Worm (Caenorhabditis elegans) whole organism, late embryonic: ENCODE data around the gene C50F4.16.

Experiments used
- C08G9.2 ChIP-seq: sonication (generic microtip); optimal IDR thresholded peaks from 2 replicates; lab custom pipeline; 2016; ENCODE audit warnings: mild to moderate bottlenecking, missing genetic modification characterization, moderate library complexity, missing compliant biosample characterization
- C38D4.7 ChIP-seq: fragments of 200-800 bp; sonication (Bioruptor generic); optimal IDR thresholded peaks from 2 replicates; lab custom pipeline; 2018; ENCODE audit warnings: mild to moderate bottlenecking, missing genetic modification characterization, moderate library complexity, missing compliant biosample characterization
- F13H6.1 ChIP-seq: sonication (generic microtip); optimal IDR thresholded peaks from 2 replicates; lab custom pipeline; 2016; ENCODE audit warnings: missing genetic modification characterization, missing compliant biosample characterization
- K09A11.1 ChIP-seq: sonication (generic microtip); optimal IDR thresholded peaks from 2 replicates; lab custom pipeline; 2017; ENCODE audit warnings: antibody characterized with exemption, mild to moderate bottlenecking, missing genetic modification characterization, missing compliant biosample characterization; ENCODE audit not compliant: insufficient read depth
- T23F11.4 ChIP-seq: fragments of 200-800 bp; sonication (Bioruptor generic); optimal IDR thresholded peaks from 2 replicates; lab custom pipeline; 2018; ENCODE audit warnings: mild to moderate bottlenecking, missing genetic modification characterization, missing compliant biosample characterization
- Y22D7AL.16 ChIP-seq: sonication (generic microtip); optimal IDR thresholded peaks from 2 replicates; lab custom pipeline; 2016; ENCODE audit warnings: missing genetic modification characterization, missing compliant biosample characterization
- ama-1 ChIP-seq: fragments of 150-350 bp; optimal IDR thresholded peaks from 2 replicates; lab custom pipeline; 2014
- ceh-22 ChIP-seq: sonication (generic microtip); optimal IDR thresholded peaks from 2 replicates; lab custom pipeline; 2017; ENCODE audit warnings: missing biosample characterization, missing genetic modification characterization
- ceh-24 ChIP-seq: sonication (generic microtip); optimal IDR thresholded peaks from 2 replicates; lab custom pipeline; 2016; ENCODE audit warnings: mild to moderate bottlenecking, missing genetic modification characterization, missing compliant biosample characterization
- ceh-30 ChIP-seq: fragments of 150-350 bp; optimal IDR thresholded peaks from 2 replicates; lab custom pipeline; 2014; ENCODE audit warnings: missing biosample characterization, missing genetic modification characterization
- ceh-31 ChIP-seq: sonication (generic microtip); optimal IDR thresholded peaks from 2 replicates; lab custom pipeline; 2016; ENCODE audit warnings: missing genetic modification characterization, missing compliant biosample characterization
- ceh-34 ChIP-seq: sonication (generic microtip); optimal IDR thresholded peaks from 2 replicates; lab custom pipeline; 2016; ENCODE audit warnings: mild to moderate bottlenecking, missing genetic modification characterization, missing compliant biosample characterization
- ceh-45 ChIP-seq: fragments of 200-800 bp; sonication (Bioruptor generic); IDR thresholded peaks from 2 replicates; pipeline ENCODE4 v1.3.6; 2022; ENCODE audit warnings: missing genetic modification reagents, missing genetic modification characterization, missing compliant biosample characterization
- ceh-48 ChIP-seq: sonication (generic microtip); optimal IDR thresholded peaks from 2 replicates; lab custom pipeline; 2016; ENCODE audit warnings: missing genetic modification characterization, inconsistent platforms, missing compliant biosample characterization
- ceh-9 ChIP-seq: sonication (generic microtip); optimal IDR thresholded peaks from 2 replicates; lab custom pipeline; 2016; ENCODE audit warnings: mild to moderate bottlenecking, missing genetic modification characterization, inconsistent platforms, missing compliant biosample characterization
- che-1 ChIP-seq: sonication (generic microtip); optimal IDR thresholded peaks from 2 replicates; lab custom pipeline; 2016; ENCODE audit warnings: mild to moderate bottlenecking, missing genetic modification characterization, missing compliant biosample characterization
- elt-2 ChIP-seq: sonication (generic microtip); optimal IDR thresholded peaks from 2 replicates; lab custom pipeline; 2016; ENCODE audit warnings: missing genetic modification reagents, missing genetic modification characterization, missing compliant biosample characterization
- ets-4 ChIP-seq: sonication (generic microtip); optimal IDR thresholded peaks from 2 replicates; lab custom pipeline; 2016; ENCODE audit warnings: missing genetic modification characterization, missing compliant biosample characterization
- eyg-1 ChIP-seq: sonication (generic microtip); optimal IDR thresholded peaks from 2 replicates; lab custom pipeline; 2016; ENCODE audit warnings: missing genotype, missing genetic modification characterization, missing compliant biosample characterization
- fax-1 ChIP-seq: sonication (generic microtip); optimal IDR thresholded peaks from 2 replicates; lab custom pipeline; 2016; ENCODE audit warnings: missing genotype, missing genetic modification characterization, missing compliant biosample characterization
- fkh-10 ChIP-seq: fragments of 150-350 bp; optimal IDR thresholded peaks from 2 replicates; lab custom pipeline; 2014; ENCODE audit warnings: missing biosample characterization, missing genetic modification reagents, missing genetic modification characterization
- gmeb-2 ChIP-seq: sonication (generic microtip); optimal IDR thresholded peaks from 2 replicates; lab custom pipeline; 2016; ENCODE audit warnings: missing genetic modification characterization, inconsistent platforms, missing compliant biosample characterization
- hlh-30 ChIP-seq: sonication (generic microtip); optimal IDR thresholded peaks from 2 replicates; lab custom pipeline; 2017; ENCODE audit warnings: antibody characterized with exemption, missing genetic modification characterization, missing compliant biosample characterization; ENCODE audit not compliant: insufficient read depth
- lim-6 ChIP-seq: sonication (generic microtip); optimal IDR thresholded peaks from 2 replicates; lab custom pipeline; 2016; ENCODE audit warnings: missing genetic modification characterization, missing compliant biosample characterization
- madf-2 ChIP-seq: sonication (generic microtip); optimal IDR thresholded peaks from 2 replicates; lab custom pipeline; 2017; ENCODE audit warnings: missing genetic modification characterization, missing compliant biosample characterization
- nhr-11 ChIP-seq: fragments of 150-350 bp; optimal IDR thresholded peaks from 2 replicates; lab custom pipeline; 2014; ENCODE audit warnings: missing biosample characterization, missing genetic modification characterization
- npax-4 ChIP-seq: sonication (generic microtip); optimal IDR thresholded peaks from 2 replicates; lab custom pipeline; 2016; ENCODE audit warnings: missing genetic modification characterization, missing compliant biosample characterization
- pha-4 ChIP-seq: fragments of 150-350 bp; optimal IDR thresholded peaks from 2 replicates; lab custom pipeline; 2018; ENCODE audit warnings: missing biosample characterization, missing genetic modification reagents, missing genetic modification characterization
- pqm-1 ChIP-seq: sonication (generic microtip); optimal IDR thresholded peaks from 2 replicates; lab custom pipeline; 2016; ENCODE audit warnings: missing genetic modification characterization, missing compliant biosample characterization
- rnt-1 ChIP-seq: sonication (generic microtip); optimal IDR thresholded peaks from 2 replicates; lab custom pipeline; 2016; ENCODE audit warnings: missing genetic modification characterization, missing compliant biosample characterization
- sdc-2 ChIP-seq: sonication (generic microtip); optimal IDR thresholded peaks from 2 replicates; lab custom pipeline; 2016; ENCODE audit warnings: missing genotype, missing genetic modification characterization, missing compliant biosample characterization
- sox-2 ChIP-seq: fragments of 200-800 bp; sonication (Bioruptor generic); IDR thresholded peaks from 2 replicates; pipeline ENCODE4 v1.3.6; 2022; ENCODE audit warnings: missing genetic modification reagents, missing genetic modification characterization, missing compliant biosample characterization
- syd-9 ChIP-seq: sonication (generic microtip); optimal IDR thresholded peaks from 2 replicates; lab custom pipeline; 2016; ENCODE audit warnings: mild to moderate bottlenecking, missing genetic modification characterization, moderate library complexity, missing compliant biosample characterization
- ttx-3 ChIP-seq: sonication (generic microtip); optimal IDR thresholded peaks from 2 replicates; lab custom pipeline; 2016; ENCODE audit warnings: missing genetic modification reagents, missing genetic modification characterization, missing compliant biosample characterization
- unc-42 ChIP-seq: sonication (generic microtip); optimal IDR thresholded peaks from 2 replicates; lab custom pipeline; 2016; ENCODE audit warnings: missing genotype, missing genetic modification characterization, missing compliant biosample characterization
- unc-86 ChIP-seq: sonication (generic microtip); optimal IDR thresholded peaks from 2 replicates; lab custom pipeline; 2016; ENCODE audit warnings: missing genetic modification characterization, missing compliant biosample characterization

C50F4.16 gene

DNA sequence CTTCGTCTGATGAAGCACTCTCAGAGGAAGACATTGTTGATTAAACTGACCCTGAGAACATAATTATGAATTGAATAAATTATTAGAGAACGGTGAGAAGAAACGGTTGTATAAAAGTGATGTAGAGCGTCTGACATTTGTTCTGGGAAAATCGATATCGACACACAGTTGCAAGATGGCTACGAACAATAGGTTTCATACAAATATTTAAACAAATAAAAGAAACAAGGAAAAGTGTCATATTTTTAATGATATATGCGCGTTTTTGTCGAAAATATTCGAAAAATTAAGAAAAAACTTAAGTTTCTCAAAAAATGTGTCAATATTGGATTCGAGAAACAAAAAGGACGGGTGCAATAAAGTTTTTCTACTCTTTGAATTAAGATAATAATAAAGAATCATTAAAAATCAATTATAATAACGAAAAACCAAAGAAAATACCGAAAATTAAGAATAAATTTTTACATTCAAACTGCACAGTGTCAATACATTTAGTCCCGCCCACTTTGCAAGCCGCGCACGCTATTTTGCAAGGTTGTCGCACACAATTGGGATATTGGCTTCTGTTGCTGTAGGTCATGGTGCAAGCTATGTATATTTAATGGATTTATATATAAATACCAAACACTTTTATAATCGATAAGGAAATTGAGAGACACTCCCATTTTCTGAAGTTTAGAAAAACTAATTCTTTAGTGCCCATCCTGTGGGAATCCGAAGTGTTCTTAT lies 41.4 kb upstream of the C50F4.16 start, which contains the start of gene rtfo-1 (continued):
- no peak for TF ChIP-seq ceh-45
- peak; percentile 38 for TF ChIP-seq fax-1
- peak; percentile 14 for TF ChIP-seq syd-9 (tag; lab: Kevin White, UChicago)
- no peak for TF ChIP-seq C08G9.2 (tag; lab: Kevin White, UChicago)
- TF ChIP-seq sdc-2 (tag; lab: Kevin White, UChicago): no peak
- no peak for TF ChIP-seq pha-4 (tag; lab: Kevin White, UChicago)
- TF ChIP-seq unc-42 (tag; lab: Kevin White, UChicago): no peak
- no peak for TF ChIP-seq ets-4
- no peak for TF ChIP-seq npax-4 (tag; lab: Kevin White, UChicago)
- peak; percentile 75 for TF ChIP-seq K09A11.1
- TF ChIP-seq C38D4.7 (GFP tag; lab: Kevin White, UChicago): peak; percentile 43
- peak; percentile 46 for TF ChIP-seq ttx-3 (tag; lab: Kevin White, UChicago)
- TF ChIP-seq nhr-11 (tag; lab: Kevin White, UChicago): no peak
- no peak for TF ChIP-seq lim-6 (tag; lab: Kevin White, UChicago)
- TF ChIP-seq T23F11.4 (GFP tag; lab: Kevin White, UChicago): peak; percentile 42
- no peak; the same call in 1 of the 2 replicates for TF ChIP-seq sox-2 (GFP tag; lab: Robert Waterston, UW)
- no peak for TF ChIP-seq ceh-22 (tag; lab: Kevin White, UChicago)
- TF ChIP-seq hlh-30: no peak
- TF ChIP-seq madf-2 (tag; lab: Kevin White, UChicago): peak; percentile 30
- TF ChIP-seq ceh-9 (tag; lab: Kevin White, UChicago): no peak
- peak; percentile 44 for TF ChIP-seq che-1 (tag; lab: Kevin White, UChicago)
- no peak for TF ChIP-seq rnt-1 (tag; lab: Kevin White, UChicago)
- TF ChIP-seq Y22D7AL.16: no peak

DNA sequence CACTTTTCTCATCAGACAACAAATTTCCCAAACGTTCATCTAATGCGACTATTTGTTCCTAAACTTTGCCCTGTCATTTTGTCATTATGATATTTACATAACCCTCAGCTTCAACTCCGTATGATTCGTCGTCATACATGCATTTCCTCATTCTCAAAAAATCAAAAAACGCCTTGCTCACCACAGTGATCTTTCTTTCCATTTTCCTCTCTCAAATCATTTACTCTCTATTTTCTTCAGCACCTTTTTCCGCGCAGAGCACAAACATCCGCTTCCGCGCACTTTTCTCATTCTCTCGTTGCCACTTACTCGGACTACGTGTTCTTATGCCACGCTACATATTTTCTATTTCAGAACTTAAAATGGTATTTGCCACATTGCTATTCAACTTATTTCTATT lies 35.6 kb upstream of the C50F4.16 start, which contains the start of gene F25B3.2:
Gene F25B3.2, plus strand, starts transcription at position 301 of the 400 bp plus-strand sequence.
- no peak for TF ChIP-seq elt-2
- TF ChIP-seq C38D4.7 (GFP tag; lab: Kevin White, UChicago): no peak
- no peak for TF ChIP-seq ceh-31 (tag; lab: Kevin White, UChicago)
- no peak for TF ChIP-seq ceh-48 (tag; lab: Kevin White, UChicago)
- TF ChIP-seq pqm-1 (tag; lab: Kevin White, UChicago): no peak
- TF ChIP-seq unc-86 (tag; lab: Kevin White, UChicago): no peak
- no peak for TF ChIP-seq fkh-10
- TF ChIP-seq sdc-2 (tag; lab: Kevin White, UChicago): no peak
- no peak for TF ChIP-seq ama-1 (lab: Kevin White, UChicago)
- no peak for TF ChIP-seq gmeb-2 (tag; lab: Kevin White, UChicago)
- TF ChIP-seq pha-4 (tag; lab: Kevin White, UChicago): no peak
- no peak for TF ChIP-seq ceh-34 (tag; lab: Kevin White, UChicago)
- no peak for TF ChIP-seq eyg-1 (tag; lab: Kevin White, UChicago)
- TF ChIP-seq K09A11.1: no peak
- TF ChIP-seq unc-42 (tag; lab: Kevin White, UChicago): no peak

DNA sequence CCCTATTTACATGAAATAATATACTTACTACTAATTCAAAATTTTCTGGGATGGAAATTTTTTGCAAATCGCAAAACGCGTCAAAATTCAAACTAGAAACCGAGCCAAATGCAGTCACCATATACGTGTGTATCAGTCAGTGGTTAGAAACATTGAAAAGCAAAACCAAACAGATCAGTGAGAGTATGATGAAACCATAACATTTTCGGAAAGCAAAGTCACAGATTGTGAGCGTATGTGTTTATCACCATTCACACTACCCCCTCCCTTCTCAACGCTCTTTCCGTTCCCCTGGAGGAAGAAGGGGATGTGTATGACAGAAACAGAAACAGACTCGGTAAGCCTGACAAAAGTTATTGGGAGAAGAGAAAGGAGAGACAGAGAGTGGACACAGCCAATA lies 30.3 kb upstream of the C50F4.16 start:
- no peak for TF ChIP-seq sox-2 (GFP tag; lab: Robert Waterston, UW)
- no peak for TF ChIP-seq F13H6.1 (tag; lab: Kevin White, UChicago)
- TF ChIP-seq ceh-30 (tag; lab: Kevin White, UChicago): no peak
- TF ChIP-seq ceh-45: no peak
- TF ChIP-seq ceh-24 (tag; lab: Kevin White, UChicago): no peak

DNA sequence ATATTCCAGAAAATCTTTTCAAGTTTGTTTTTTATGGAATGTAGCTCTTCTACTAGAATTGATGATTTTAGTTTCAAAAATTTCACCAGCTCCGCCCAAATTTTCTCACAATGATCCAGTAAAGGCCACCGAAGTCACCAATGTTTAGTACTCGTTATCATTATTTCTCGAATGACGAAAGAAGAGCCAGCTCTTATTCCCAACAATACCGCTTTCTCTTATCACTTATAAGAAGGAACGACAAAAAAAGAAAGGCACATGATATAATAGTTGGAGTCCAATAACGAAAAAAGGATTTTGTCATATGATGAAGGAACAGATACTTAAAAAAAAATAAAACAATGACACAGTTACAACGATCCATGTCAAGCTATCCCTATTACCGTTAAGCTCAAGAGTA lies 29.6 kb upstream of the C50F4.16 start:
- TF ChIP-seq elt-2: peak; percentile 3
- TF ChIP-seq ttx-3 (tag; lab: Kevin White, UChicago): no peak
